Worm (Caenorhabditis elegans): ENCODE data around the gene T01H3.2.

T01H3.2 gene

ce11 chrII:7870632-7871031 lies 7.2 kb downstream of the T01H3.2 start:
- TF ChIP-seq pag-3 (tag; optimal IDR thresholded peaks at IDR 0.05; ENCODE audit: borderline replicate concordance, insufficient read depth) (peak; percentile 87), elt-3 (tag; optimal IDR thresholded peaks at IDR 0.05) (no peak), irx-1 (tag; optimal IDR thresholded peaks at IDR 0.05) (no peak), nhr-19 (GFP tag; conservative IDR thresholded peaks at IDR 0.05) (peak; percentile 18; the same call in 1 of the 2 replicates), fkh-10 (GFP tag; optimal IDR thresholded peaks at IDR 0.05) (no peak), unc-130 (tag; optimal IDR thresholded peaks at IDR 0.05) (peak; percentile 54), aha-1 (tag; optimal IDR thresholded peaks at IDR 0.05) (no peak), ceh-63 (GFP tag; optimal IDR thresholded peaks at IDR 0.05) (no peak), unc-86 (tag; optimal IDR thresholded peaks at IDR 0.05) (no peak), ztf-4 (tag; optimal IDR thresholded peaks at IDR 0.05) (no peak), nhr-71 (tag; optimal IDR thresholded peaks at IDR 0.05) (peak; percentile 54), hpl-2 (GFP tag; optimal IDR thresholded peaks at IDR 0.05) (no peak), pqm-1 (tag; optimal IDR thresholded peaks at IDR 0.05) (no peak), nhr-11 (tag; optimal IDR thresholded peaks at IDR 0.05) (no peak), xbp-1 (tag; optimal IDR thresholded peaks at IDR 0.05) (peak; percentile 35), unc-98 (GFP tag; IDR thresholded peaks at IDR 0.05) (no peak), ama-1 (optimal IDR thresholded peaks at IDR 0.05) (no peak), nhr-84 (tag; optimal IDR thresholded peaks at IDR 0.05) (no peak), mep-1 (tag; optimal IDR thresholded peaks at IDR 0.05) (peak; percentile 47), lin-39 (tag; optimal IDR thresholded peaks at IDR 0.05) (no peak), fkh-8 (tag; optimal IDR thresholded peaks at IDR 0.05) (peak; percentile 35), hlh-17 (GFP tag; optimal IDR thresholded peaks at IDR 0.05; ENCODE audit: borderline replicate concordance) (no peak), C34B4.2 (tag; optimal IDR thresholded peaks at IDR 0.05) (no peak), ceh-82 (tag; optimal IDR thresholded peaks at IDR 0.05) (peak in 2 of 3 experiments; percentile 3 to 71), sptf-1 (tag; optimal IDR thresholded peaks at IDR 0.05) (no peak), vab-15 (tag; optimal IDR thresholded peaks at IDR 0.05) (peak; percentile 16), nhr-76 (tag; optimal IDR thresholded peaks at IDR 0.05) (no peak), dpl-1 (GFP tag; optimal IDR thresholded peaks at IDR 0.05) (peak; percentile 19 to 68 (median 59)), dsc-1 (tag; optimal IDR thresholded peaks at IDR 0.05) (no peak), zag-1 (tag; optimal IDR thresholded peaks at IDR 0.05) (no peak), skn-1 (tag; optimal IDR thresholded peaks at IDR 0.05) (peak; percentile 10), isw-1 (GFP tag; IDR thresholded peaks at IDR 0.05) (peak; percentile 8), egl-13 (tag; optimal IDR thresholded peaks at IDR 0.05) (no peak), nhr-85 (tag) (peak; percentile 14), hlh-4 (tag; optimal IDR thresholded peaks at IDR 0.05) (no peak), ceh-8 (GFP tag; optimal IDR thresholded peaks at IDR 0.05) (no peak), lir-3 (tag; optimal IDR thresholded peaks at IDR 0.05; ENCODE audit: poor library complexity) (no peak), nhr-90 (tag; optimal IDR thresholded peaks at IDR 0.05; ENCODE audit: poor library complexity) (no peak), unc-62 (GFP tag; optimal IDR thresholded peaks at IDR 0.05) (no peak), nhr-20 (tag; optimal IDR thresholded peaks at IDR 0.05) (peak; percentile 52), fos-1 (tag; optimal IDR thresholded peaks at IDR 0.05) (no peak), pax-3 (tag; optimal IDR thresholded peaks at IDR 0.05) (no peak), ceh-90 (tag; optimal IDR thresholded peaks at IDR 0.05) (no peak), unc-30 (tag; optimal IDR thresholded peaks at IDR 0.05) (no peak), C16A3.4 (tag; optimal IDR thresholded peaks at IDR 0.05) (peak; percentile 76), grh-1 (GFP tag; IDR thresholded peaks at IDR 0.05) (no peak), lin-35 (GFP tag; optimal IDR thresholded peaks at IDR 0.05) (peak; percentile 65 to 81), sox-4 (tag; optimal IDR thresholded peaks at IDR 0.05) (no peak), lsy-2 (tag; optimal IDR thresholded peaks at IDR 0.05) (peak; percentile 90 to 98), elt-2 (tag; optimal IDR thresholded peaks at IDR 0.05) (no peak), lin-13 (GFP tag; optimal IDR thresholded peaks at IDR 0.05) (peak; percentile 17), nhr-12 (tag; optimal IDR thresholded peaks at IDR 0.05) (no peak), lin-15B (tag; optimal IDR thresholded peaks at IDR 0.05) (peak; percentile 44), zip-4 (GFP tag; optimal IDR thresholded peaks at IDR 0.05) (no peak)

Data from whole organism, L1 larva.